Worm (Caenorhabditis elegans): ENCODE measurements around the gene R53.8.

Gene R53.8

ce11 chrII:9976405-9976804 is at the start of gene R53.8:
Gene R53.8 (plus strand): TSS chrII:9976705.
- TF ChIP-seq lin-13 (GFP tag; optimal IDR thresholded peaks at IDR 0.05), result no peak
- no peak for TF ChIP-seq T26A8.4 (GFP tag; IDR thresholded peaks at IDR 0.05)
- TF ChIP-seq ZK337.2 (GFP tag; IDR thresholded peaks at IDR 0.05), result no peak
- no peak for TF ChIP-seq ceh-44 (GFP tag; IDR thresholded peaks at IDR 0.05)
- no peak for TF ChIP-seq nhr-102 (tag; optimal IDR thresholded peaks at IDR 0.05)

DNA sequence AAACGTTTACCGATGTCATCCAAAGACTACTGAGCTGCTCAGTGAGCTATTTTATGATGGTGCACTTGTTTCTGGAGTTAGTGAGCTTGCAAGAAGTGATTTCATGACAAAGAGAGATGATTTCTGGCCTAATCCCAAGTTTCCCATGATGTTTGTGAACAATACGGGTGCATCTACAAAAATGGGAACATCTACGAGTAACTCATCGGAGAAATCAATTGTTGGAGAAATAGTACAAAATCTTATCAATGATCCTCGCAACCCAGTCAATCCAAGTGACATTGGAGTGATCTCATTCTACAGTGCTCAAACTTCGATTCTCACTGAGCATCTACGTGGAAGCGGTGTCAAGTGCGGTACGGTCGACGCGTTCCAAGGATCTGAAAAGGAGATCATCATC is 48.0 kb upstream of the R53.8 start:
- no peak for TF ChIP-seq F10B5.3 (tag; optimal IDR thresholded peaks at IDR 0.05)
- no peak for TF ChIP-seq sdz-12 (GFP tag; optimal IDR thresholded peaks at IDR 0.05)
- TF ChIP-seq aha-1 (tag), result peak; percentile 91
- TF ChIP-seq gei-8 (GFP tag; optimal IDR thresholded peaks at IDR 0.05), result no peak
- TF ChIP-seq ztf-7 (tag; optimal IDR thresholded peaks at IDR 0.05), result no peak
- TF ChIP-seq ceh-82 (tag; optimal IDR thresholded peaks at IDR 0.05), result no peak
- TF ChIP-seq nhr-76 (tag; optimal IDR thresholded peaks at IDR 0.05), result no peak

ce11 chrII:9931012-9931411 is 45.5 kb upstream of the R53.8 start:
- no peak for TF ChIP-seq egl-27 (tag; optimal IDR thresholded peaks at IDR 0.05)
- TF ChIP-seq lin-13 (GFP tag; optimal IDR thresholded peaks at IDR 0.05), result no peak
- 0 out of 2 replicates have a peak, but pooled peaks have one; percentile 51 for TF ChIP-seq dmd-8 (GFP tag; IDR thresholded peaks at IDR 0.05)
- TF ChIP-seq zip-11 (GFP tag; IDR thresholded peaks at IDR 0.05), result no peak
- no peak for TF ChIP-seq D1046.2 (GFP tag; IDR thresholded peaks at IDR 0.05)
- TF ChIP-seq hlh-11 (tag; optimal IDR thresholded peaks at IDR 0.05), result no peak
- no peak for TF ChIP-seq F44E2.7 (GFP tag; IDR thresholded peaks at IDR 0.05)
- TF ChIP-seq nhr-28 (tag; optimal IDR thresholded peaks at IDR 0.05), result no peak
- TF ChIP-seq T26A8.4 (GFP tag; IDR thresholded peaks at IDR 0.05), result no peak
- no peak for TF ChIP-seq T20F7.1 (GFP tag; optimal IDR thresholded peaks at IDR 0.05)
- TF ChIP-seq cey-2 (tag; optimal IDR thresholded peaks at IDR 0.05; ENCODE audit: borderline replicate concordance, insufficient read depth), result no peak
- TF ChIP-seq hif-1 (tag; optimal IDR thresholded peaks at IDR 0.05), result peak in 1 of 2 experiments; percentile 80
- TF ChIP-seq arid-1 (GFP tag; conservative IDR thresholded peaks at IDR 0.05), result no peak
- TF ChIP-seq Y5F2A.4 (GFP tag; optimal IDR thresholded peaks at IDR 0.05), result no peak
- 0 out of 2 replicates have a peak, but pooled peaks have one; percentile 52 for TF ChIP-seq ceh-20 (GFP tag; IDR thresholded peaks at IDR 0.05)
- TF ChIP-seq nhr-25 (tag; optimal IDR thresholded peaks at IDR 0.05; ENCODE audit: borderline replicate concordance, insufficient read depth), result no peak
- TF ChIP-seq mes-2 (tag; optimal IDR thresholded peaks at IDR 0.05; ENCODE audit: poor library complexity, severe bottlenecking), result peak; percentile 87
- no peak for TF ChIP-seq pha-4 (GFP tag; IDR thresholded peaks at IDR 0.05)
- TF ChIP-seq pha-4 (tag; optimal IDR thresholded peaks at IDR 0.05), result no peak
- no peak for TF ChIP-seq pqm-1 (tag; optimal IDR thresholded peaks at IDR 0.05)
- TF ChIP-seq unc-130 (GFP tag; optimal IDR thresholded peaks at IDR 0.05), result peak; percentile 21
- TF ChIP-seq ctbp-1 (GFP tag; IDR thresholded peaks at IDR 0.05), result no peak
- peak; percentile 44 for TF ChIP-seq hmg-1.1 (GFP tag; IDR thresholded peaks at IDR 0.05)
- no peak for TF ChIP-seq ceh-44 (GFP tag; IDR thresholded peaks at IDR 0.05)
- peak; percentile 30 for TF ChIP-seq duxl-1 (tag; optimal IDR thresholded peaks at IDR 0.05; ENCODE audit: poor library complexity)
- no peak for TF ChIP-seq zfp-3 (GFP tag; conservative IDR thresholded peaks at IDR 0.05)
- TF ChIP-seq mxl-3 (GFP tag; optimal IDR thresholded peaks at IDR 0.05), result peak; percentile 56
- no peak for TF ChIP-seq nhr-237 (tag; optimal IDR thresholded peaks at IDR 0.05)
- TF ChIP-seq mxl-2 (GFP tag; conservative IDR thresholded peaks at IDR 0.05), result no peak
- no peak for TF ChIP-seq ces-1 (GFP tag; optimal IDR thresholded peaks at IDR 0.05)
- TF ChIP-seq skn-1 (tag; optimal IDR thresholded peaks at IDR 0.05), result no peak
- no peak for TF ChIP-seq dmd-9 (GFP tag; IDR thresholded peaks at IDR 0.05)
- TF ChIP-seq mdl-1 (tag; optimal IDR thresholded peaks at IDR 0.05), result no peak
- no peak for TF ChIP-seq nhr-48 (tag; optimal IDR thresholded peaks at IDR 0.05)
- TF ChIP-seq lin-15B (tag; optimal IDR thresholded peaks at IDR 0.05), result no peak
- no peak for TF ChIP-seq lin-29 (GFP tag; IDR thresholded peaks at IDR 0.05)
- no peak for TF ChIP-seq ztf-11 (tag; optimal IDR thresholded peaks at IDR 0.05)
- TF ChIP-seq lir-3 (tag; optimal IDR thresholded peaks at IDR 0.05), result no peak
- TF ChIP-seq madf-9 (GFP tag; conservative IDR thresholded peaks at IDR 0.05), result no peak

Measured in whole organism, L4 larva.